Worm (Caenorhabditis elegans) whole organism, late embryonic: ENCODE data around the gene C34H4.1.

Experiments used
- C08G9.2 ChIP-seq: sonication (generic microtip); optimal IDR thresholded peaks from 2 replicates; lab custom pipeline; 2016; ENCODE audit warnings: mild to moderate bottlenecking, missing genetic modification characterization, moderate library complexity, missing compliant biosample characterization
- F13H6.1 ChIP-seq: sonication (generic microtip); optimal IDR thresholded peaks from 2 replicates; lab custom pipeline; 2016; ENCODE audit warnings: missing genetic modification characterization, missing compliant biosample characterization
- K02D7.2 ChIP-seq: sonication (generic microtip); optimal IDR thresholded peaks from 2 replicates; lab custom pipeline; 2017; ENCODE audit warnings: mild to moderate bottlenecking, missing genetic modification characterization, missing compliant biosample characterization
- K09A11.1 ChIP-seq: sonication (generic microtip); optimal IDR thresholded peaks from 2 replicates; lab custom pipeline; 2017; ENCODE audit warnings: antibody characterized with exemption, mild to moderate bottlenecking, missing genetic modification characterization, missing compliant biosample characterization; ENCODE audit not compliant: insufficient read depth
- T23F11.4 ChIP-seq: fragments of 200-800 bp; sonication (Bioruptor generic); optimal IDR thresholded peaks from 2 replicates; lab custom pipeline; 2018; ENCODE audit warnings: mild to moderate bottlenecking, missing genetic modification characterization, missing compliant biosample characterization
- Y22D7AL.16 ChIP-seq: sonication (generic microtip); optimal IDR thresholded peaks from 2 replicates; lab custom pipeline; 2016; ENCODE audit warnings: missing genetic modification characterization, missing compliant biosample characterization
- ama-1 ChIP-seq: fragments of 150-350 bp; optimal IDR thresholded peaks from 2 replicates; lab custom pipeline; 2014
- ceh-22 ChIP-seq: sonication (generic microtip); optimal IDR thresholded peaks from 2 replicates; lab custom pipeline; 2017; ENCODE audit warnings: missing biosample characterization, missing genetic modification characterization
- ceh-24 ChIP-seq: sonication (generic microtip); optimal IDR thresholded peaks from 2 replicates; lab custom pipeline; 2016; ENCODE audit warnings: mild to moderate bottlenecking, missing genetic modification characterization, missing compliant biosample characterization
- ceh-30 ChIP-seq: fragments of 150-350 bp; optimal IDR thresholded peaks from 2 replicates; lab custom pipeline; 2014; ENCODE audit warnings: missing biosample characterization, missing genetic modification characterization
- ceh-31 ChIP-seq: sonication (generic microtip); optimal IDR thresholded peaks from 2 replicates; lab custom pipeline; 2016; ENCODE audit warnings: missing genetic modification characterization, missing compliant biosample characterization
- ceh-45 ChIP-seq: fragments of 200-800 bp; sonication (Bioruptor generic); IDR thresholded peaks from 2 replicates; pipeline ENCODE4 v1.3.6; 2022; ENCODE audit warnings: missing genetic modification reagents, missing genetic modification characterization, missing compliant biosample characterization
- che-1 ChIP-seq: sonication (generic microtip); optimal IDR thresholded peaks from 2 replicates; lab custom pipeline; 2016; ENCODE audit warnings: mild to moderate bottlenecking, missing genetic modification characterization, missing compliant biosample characterization
- elt-2 ChIP-seq: sonication (generic microtip); optimal IDR thresholded peaks from 2 replicates; lab custom pipeline; 2016; ENCODE audit warnings: missing genetic modification reagents, missing genetic modification characterization, missing compliant biosample characterization
- ets-4 ChIP-seq: sonication (generic microtip); optimal IDR thresholded peaks from 2 replicates; lab custom pipeline; 2016; ENCODE audit warnings: missing genetic modification characterization, missing compliant biosample characterization
- eyg-1 ChIP-seq: sonication (generic microtip); optimal IDR thresholded peaks from 2 replicates; lab custom pipeline; 2016; ENCODE audit warnings: missing genotype, missing genetic modification characterization, missing compliant biosample characterization
- fax-1 ChIP-seq: sonication (generic microtip); optimal IDR thresholded peaks from 2 replicates; lab custom pipeline; 2016; ENCODE audit warnings: missing genotype, missing genetic modification characterization, missing compliant biosample characterization
- fkh-10 ChIP-seq: fragments of 150-350 bp; optimal IDR thresholded peaks from 2 replicates; lab custom pipeline; 2014; ENCODE audit warnings: missing biosample characterization, missing genetic modification reagents, missing genetic modification characterization
- fkh-6 ChIP-seq: sonication (generic microtip); optimal IDR thresholded peaks from 2 replicates; lab custom pipeline; 2016; ENCODE audit warnings: missing genetic modification characterization, missing compliant biosample characterization
- hlh-30 ChIP-seq: sonication (generic microtip); optimal IDR thresholded peaks from 2 replicates; lab custom pipeline; 2017; ENCODE audit warnings: antibody characterized with exemption, missing genetic modification characterization, missing compliant biosample characterization; ENCODE audit not compliant: insufficient read depth
- lim-6 ChIP-seq: sonication (generic microtip); optimal IDR thresholded peaks from 2 replicates; lab custom pipeline; 2016; ENCODE audit warnings: missing genetic modification characterization, missing compliant biosample characterization
- lin-11 ChIP-seq: fragments of 200-800 bp; sonication (Bioruptor generic); optimal IDR thresholded peaks from 2 replicates; lab custom pipeline; 2018; ENCODE audit warnings: mild to moderate bottlenecking, missing genetic modification characterization, missing compliant biosample characterization
- mec-3 ChIP-seq: sonication (generic microtip); optimal IDR thresholded peaks from 2 replicates; lab custom pipeline; 2016; ENCODE audit warnings: borderline replicate concordance, missing genetic modification characterization, missing compliant biosample characterization
- nfya-1 ChIP-seq: sonication (generic microtip); optimal IDR thresholded peaks from 2 replicates; lab custom pipeline; 2017; ENCODE audit warnings: missing genetic modification characterization, mild to moderate bottlenecking, missing compliant biosample characterization, antibody characterized with exemption, moderate library complexity
- npax-4 ChIP-seq: sonication (generic microtip); optimal IDR thresholded peaks from 2 replicates; lab custom pipeline; 2016; ENCODE audit warnings: missing genetic modification characterization, missing compliant biosample characterization
- pag-3 ChIP-seq: sonication (generic microtip); optimal IDR thresholded peaks from 2 replicates; lab custom pipeline; 2016; ENCODE audit warnings: missing compliant biosample characterization, missing genetic modification characterization, borderline replicate concordance
- pax-1 ChIP-seq: fragments of 150-350 bp; optimal IDR thresholded peaks from 2 replicates; lab custom pipeline; 2014; ENCODE audit warnings: missing biosample characterization, missing genetic modification characterization
- pha-2 ChIP-seq: sonication (generic microtip); optimal IDR thresholded peaks from 2 replicates; lab custom pipeline; 2017; ENCODE audit warnings: mild to moderate bottlenecking, missing genetic modification characterization, missing compliant biosample characterization
- pqm-1 ChIP-seq: sonication (generic microtip); optimal IDR thresholded peaks from 2 replicates; lab custom pipeline; 2016; ENCODE audit warnings: missing genetic modification characterization, missing compliant biosample characterization
- pros-1 ChIP-seq: fragments of 150-350 bp; optimal IDR thresholded peaks from 2 replicates; lab custom pipeline; 2014; ENCODE audit warnings: missing biosample characterization, missing genetic modification reagents, missing genetic modification characterization
- ref-2 ChIP-seq: sonication (generic microtip); optimal IDR thresholded peaks from 2 replicates; lab custom pipeline; 2016; ENCODE audit warnings: missing genetic modification characterization, missing compliant biosample characterization
- rnt-1 ChIP-seq: sonication (generic microtip); optimal IDR thresholded peaks from 2 replicates; lab custom pipeline; 2016; ENCODE audit warnings: missing genetic modification characterization, missing compliant biosample characterization
- sdc-2 ChIP-seq: sonication (generic microtip); optimal IDR thresholded peaks from 2 replicates; lab custom pipeline; 2016; ENCODE audit warnings: missing genotype, missing genetic modification characterization, missing compliant biosample characterization
- sox-2 ChIP-seq: fragments of 200-800 bp; sonication (Bioruptor generic); IDR thresholded peaks from 2 replicates; pipeline ENCODE4 v1.3.6; 2022; ENCODE audit warnings: missing genetic modification reagents, missing genetic modification characterization, missing compliant biosample characterization
- syd-9 ChIP-seq: sonication (generic microtip); optimal IDR thresholded peaks from 2 replicates; lab custom pipeline; 2016; ENCODE audit warnings: mild to moderate bottlenecking, missing genetic modification characterization, moderate library complexity, missing compliant biosample characterization
- unc-42 ChIP-seq: sonication (generic microtip); optimal IDR thresholded peaks from 2 replicates; lab custom pipeline; 2016; ENCODE audit warnings: missing genotype, missing genetic modification characterization, missing compliant biosample characterization
- unc-55 ChIP-seq: sonication (generic microtip); optimal IDR thresholded peaks from 2 replicates; lab custom pipeline; 2017; ENCODE audit warnings: missing biosample characterization, missing genetic modification reagents, missing genetic modification characterization
- unc-86 ChIP-seq: sonication (generic microtip); optimal IDR thresholded peaks from 2 replicates; lab custom pipeline; 2016; ENCODE audit warnings: missing genetic modification characterization, missing compliant biosample characterization

The C34H4.1 gene

ce11 chrIV:1555021-1555720 lies at the start of gene C34H4.1:
Gene C34H4.1, plus strand, starts transcription at chrIV:1555579.
- TF ChIP-seq lin-11, result no peak
- no peak for TF ChIP-seq syd-9
- no peak for TF ChIP-seq ama-1 (lab: Kevin White, UChicago)
- no peak for TF ChIP-seq lim-6 (tag; lab: Kevin White, UChicago)
- no peak for TF ChIP-seq Y22D7AL.16 (tag; lab: Kevin White, UChicago)
- no peak for TF ChIP-seq pag-3 (tag; lab: Kevin White, UChicago)
- TF ChIP-seq sox-2 (GFP tag; lab: Robert Waterston, UW), result no peak
- no peak for TF ChIP-seq ets-4
- TF ChIP-seq C08G9.2 (tag; lab: Kevin White, UChicago), result no peak
- no peak for TF ChIP-seq ceh-24 (tag; lab: Kevin White, UChicago)
- no peak for TF ChIP-seq nfya-1 (tag; lab: Kevin White, UChicago)
- no peak for TF ChIP-seq ceh-31 (tag; lab: Kevin White, UChicago)
- TF ChIP-seq unc-55 (GFP tag; lab: Kevin White, UChicago), result no peak
- TF ChIP-seq unc-86 (tag; lab: Kevin White, UChicago), result no peak
- TF ChIP-seq pax-1 (tag; lab: Kevin White, UChicago), result no peak
- no peak for TF ChIP-seq F13H6.1
- no peak for TF ChIP-seq ceh-30 (tag; lab: Kevin White, UChicago)
- TF ChIP-seq npax-4 (tag; lab: Kevin White, UChicago), result no peak
- TF ChIP-seq, all 69 proteins: peak for 0

- TF ChIP-seq ama-1 (lab: Kevin White, UChicago) (no peak), pqm-1 (tag; lab: Kevin White, UChicago) (no peak), ceh-22 (no peak), K09A11.1 (tag; lab: Kevin White, UChicago) (no peak), eyg-1 (tag; lab: Kevin White, UChicago) (no peak), rnt-1 (tag; lab: Kevin White, UChicago) (no peak), fkh-6 (no peak), Y22D7AL.16 (tag; lab: Kevin White, UChicago) (no peak), che-1 (tag; lab: Kevin White, UChicago) (no peak), fkh-10 (GFP tag; lab: Kevin White, UChicago) (no peak), unc-86 (tag; lab: Kevin White, UChicago) (no peak), elt-2 (no peak), ceh-30 (tag; lab: Kevin White, UChicago) (no peak), hlh-30 (tag; lab: Kevin White, UChicago) (no peak), sdc-2 (tag; lab: Kevin White, UChicago) (no peak), ref-2 (tag; lab: Kevin White, UChicago) (no peak), pag-3 (tag; lab: Kevin White, UChicago) (no peak), mec-3 (no peak), pha-2 (tag; lab: Kevin White, UChicago) (no peak), fax-1 (tag; lab: Kevin White, UChicago) (no peak)
- TF ChIP-seq, all 69 proteins: peak for 0
Observed at ce11 chrIV:1510241-1510640, 45.1 kb upstream of the C34H4.1 start, which contains the start of gene txt-4. Gene txt-4, plus strand, starts transcription at chrIV:1510564.

- TF ChIP-seq pros-1 (no peak), mec-3 (no peak), F13H6.1 (no peak), fkh-6 (no peak), K02D7.2 (tag; lab: Kevin White, UChicago) (no peak), T23F11.4 (no peak), eyg-1 (tag; lab: Kevin White, UChicago) (no peak), unc-42 (tag; lab: Kevin White, UChicago) (no peak), ceh-45 (GFP tag; lab: Robert Waterston, UW) (no peak)
- TF ChIP-seq, all 69 proteins: peak for 0
Observed at ce11 chrIV:1512944-1513343, 42.4 kb upstream of the C34H4.1 start.
